Worm (Caenorhabditis elegans) whole organism, L4/young adult: ENCODE measurements around the gene eif-3.B.

ENCODE experiments used
- W03F9.2 ChIP-seq: fragments of 150-350 bp; optimal IDR thresholded peaks from 2 replicates; lab custom pipeline; 2014; ENCODE audit warnings: missing biosample characterization, missing genetic modification characterization
- dao-5 ChIP-seq: sonication (generic microtip); optimal IDR thresholded peaks from 2 replicates; lab custom pipeline; 2016; ENCODE audit warnings: missing genotype, missing genetic modification characterization, moderate library complexity, missing compliant biosample characterization
- him-1 ChIP-seq: sonication (generic microtip); optimal IDR thresholded peaks from 2 replicates; lab custom pipeline; 2016; ENCODE audit warnings: missing genotype, missing genetic modification reagents, missing genetic modification characterization, missing compliant biosample characterization

The eif-3.B gene

ce11 chrII:14794935-14795454 lies at the start of gene eif-3.B:
Gene eif-3.B, plus strand, starts transcription at chrII:14795404.
- TF ChIP-seq dao-5: no peak
- peak; percentile 83 for TF ChIP-seq W03F9.2 (tag; lab: Kevin White, UChicago)
- TF ChIP-seq him-1 (tag; lab: Kevin White, UChicago): peak; percentile 42

ce11 chrII:14752187-14752959 lies 42.8 kb upstream of the eif-3.B start, which contains the start of gene smg-9:
Gene smg-9, minus strand, starts transcription at chrII:14752849.
- no peak for TF ChIP-seq W03F9.2 (tag; lab: Kevin White, UChicago)
- TF ChIP-seq him-1 (tag; lab: Kevin White, UChicago): no peak
- no peak for TF ChIP-seq dao-5

- TF ChIP-seq W03F9.2 (tag; lab: Kevin White, UChicago) (no peak), him-1 (tag; lab: Kevin White, UChicago) (no peak), dao-5 (no peak)
These were observed 42.0 kb upstream of the eif-3.B start for ce11 chrII:14753246-14753645.

ce11 chrII:14753858-14754750 lies 41.1 kb upstream of the eif-3.B start, which contains the start of the genes tac-1 and Y54E2A.4:
Gene tac-1, minus strand, starts transcription at chrII:14753877.
Gene Y54E2A.4, plus strand, starts transcription at chrII:14754622.
- TF ChIP-seq W03F9.2 (tag; lab: Kevin White, UChicago) (peak; percentile 7), dao-5 (no peak), him-1 (tag; lab: Kevin White, UChicago) (no peak)

ce11 chrII:14757711-14758110 lies 37.5 kb upstream of the eif-3.B start, which contains the start of gene Y54E2A.5:
Gene Y54E2A.5, minus strand, starts transcription at chrII:14757811.
- TF ChIP-seq him-1 (tag; lab: Kevin White, UChicago) (no peak), W03F9.2 (tag; lab: Kevin White, UChicago) (no peak), dao-5 (no peak)

- no peak for TF ChIP-seq W03F9.2 (tag; lab: Kevin White, UChicago)
- no peak for TF ChIP-seq dao-5
- no peak for TF ChIP-seq him-1 (tag; lab: Kevin White, UChicago)
These were observed 26.4 kb upstream of the eif-3.B start for ce11 chrII:14768804-14769203.

ce11 chrII:14771096-14771495 lies 24.1 kb upstream of the eif-3.B start:
- TF ChIP-seq dao-5: no peak

ce11 chrII:14772113-14772512 lies 23.1 kb upstream of the eif-3.B start:
- no peak for TF ChIP-seq him-1 (tag; lab: Kevin White, UChicago)
- TF ChIP-seq W03F9.2 (tag; lab: Kevin White, UChicago): no peak
- TF ChIP-seq dao-5: no peak

- TF ChIP-seq him-1 (tag; lab: Kevin White, UChicago) (no peak), W03F9.2 (tag; lab: Kevin White, UChicago) (no peak), dao-5 (no peak)
These were observed 22.0 kb upstream of the eif-3.B start, which contains the start of gene Y54E2A.7 for ce11 chrII:14772956-14773788. Gene Y54E2A.7, minus strand, starts transcription at chrII:14773006.

- no peak for TF ChIP-seq him-1 (tag; lab: Kevin White, UChicago)
- TF ChIP-seq dao-5: no peak
- no peak for TF ChIP-seq W03F9.2 (tag; lab: Kevin White, UChicago)
These were observed 17.1 kb upstream of the eif-3.B start, which contains the start of gene Y54E2A.8 for ce11 chrII:14778092-14778491. Gene Y54E2A.8, plus strand, starts transcription at chrII:14778345.

ce11 chrII:14779851-14780250 lies 15.4 kb upstream of the eif-3.B start:
- TF ChIP-seq dao-5 (no peak), him-1 (tag; lab: Kevin White, UChicago) (no peak), W03F9.2 (tag; lab: Kevin White, UChicago) (no peak)

- no peak for TF ChIP-seq him-1 (tag; lab: Kevin White, UChicago)
- no peak for TF ChIP-seq dao-5
- TF ChIP-seq W03F9.2 (tag; lab: Kevin White, UChicago): no peak
These were observed 9.3 kb upstream of the eif-3.B start, which contains the start of gene Y54E2A.9 for ce11 chrII:14785906-14786305. Gene Y54E2A.9, minus strand, starts transcription at chrII:14786006.

- TF ChIP-seq W03F9.2 (tag; lab: Kevin White, UChicago): no peak
- no peak for TF ChIP-seq him-1 (tag; lab: Kevin White, UChicago)
These were observed 4.5 kb upstream of the eif-3.B start, which contains the start of gene Y54E2A.10 for ce11 chrII:14790751-14791150. Gene Y54E2A.10, plus strand, starts transcription at chrII:14791051.
